Worm (Caenorhabditis elegans): ENCODE data around the gene ldb-1.

ce11 chrX:10992177-10992576, 36.5 kb upstream of the ldb-1 start, which contains the start of gene ver-3:
- TF ChIP-seq unc-62 (GFP tag; optimal IDR thresholded peaks at IDR 0.05) (no peak), nhr-76 (tag; optimal IDR thresholded peaks at IDR 0.05) (no peak), pha-4 (tag; optimal IDR thresholded peaks at IDR 0.05) (no peak), ztf-11 (tag; optimal IDR thresholded peaks at IDR 0.05) (no peak), sptf-1 (tag; optimal IDR thresholded peaks at IDR 0.05) (no peak), flh-1 (GFP tag; optimal IDR thresholded peaks at IDR 0.05) (no peak), drap-1 (GFP tag; optimal IDR thresholded peaks at IDR 0.05) (no peak), mep-1 (tag; optimal IDR thresholded peaks at IDR 0.05) (no peak), blmp-1 (tag; optimal IDR thresholded peaks at IDR 0.05) (no peak), ceh-43 (GFP tag; optimal IDR thresholded peaks at IDR 0.05) (no peak), lsy-2 (tag; optimal IDR thresholded peaks at IDR 0.05) (no peak)

All from whole organism, mixed stage, embryonic.